Worm (Caenorhabditis elegans) whole organism, mixed stage, embryonic: ENCODE data around the gene snrp-3.

Experiments
- M03D4.4 ChIP-seq: sonication (generic microtip); optimal IDR thresholded peaks from 2 replicates; lab custom pipeline; 2017; ENCODE audit warnings: mild to moderate bottlenecking, missing genetic modification characterization, missing compliant biosample characterization
- bed-3 ChIP-seq: fragments of 200-800 bp; sonication (Bioruptor generic); optimal IDR thresholded peaks from 3 replicates; lab custom pipeline; 2018; ENCODE audit warnings: mild to moderate bottlenecking, missing genetic modification characterization, moderate library complexity, missing compliant biosample characterization
- blmp-1 ChIP-seq: fragments of 150-350 bp; optimal IDR thresholded peaks from 2 replicates; lab custom pipeline; 2014; ENCODE audit warnings: missing biosample characterization, missing genetic modification characterization
- ceh-39 ChIP-seq: fragments of 150-350 bp; optimal IDR thresholded peaks from 2 replicates; lab custom pipeline; 2014; ENCODE audit warnings: missing biosample characterization, missing genetic modification characterization
- ceh-43 ChIP-seq: fragments of 200-800 bp; sonication (Bioruptor generic); optimal IDR thresholded peaks from 2 replicates; lab custom pipeline; 2018; ENCODE audit warnings: mild to moderate bottlenecking, missing genetic modification characterization, moderate library complexity, missing compliant biosample characterization
- ceh-83 ChIP-seq: fragments of 200-800 bp; sonication (Bioruptor generic); optimal IDR thresholded peaks from 2 replicates; lab custom pipeline; 2018; ENCODE audit warnings: mild to moderate bottlenecking, missing genetic modification characterization, missing compliant biosample characterization
- ces-1 ChIP-seq: fragments of 150-350 bp; optimal IDR thresholded peaks from 2 replicates; lab custom pipeline; 2014; ENCODE audit warnings: missing biosample characterization, missing genetic modification reagents, missing genetic modification characterization
- cnd-1 ChIP-seq: fragments of 200-800 bp; sonication (Bioruptor generic); optimal IDR thresholded peaks from 2 replicates; lab custom pipeline; 2018; ENCODE audit warnings: mild to moderate bottlenecking, missing genetic modification characterization, missing compliant biosample characterization
- drap-1 ChIP-seq: fragments of 200-800 bp; sonication (Bioruptor generic); optimal IDR thresholded peaks from 3 replicates; lab custom pipeline; 2018; ENCODE audit warnings: mild to moderate bottlenecking, missing genetic modification characterization, missing compliant biosample characterization
- elt-1 ChIP-seq: sonication (generic microtip); optimal IDR thresholded peaks from 2 replicates; lab custom pipeline; 2017; ENCODE audit warnings: missing genetic modification characterization, mild to moderate bottlenecking, missing compliant biosample characterization, antibody characterized with exemption, moderate library complexity, borderline replicate concordance; ENCODE audit not compliant: insufficient read depth
- elt-3 ChIP-seq: fragments of 150-350 bp; optimal IDR thresholded peaks from 2 replicates; lab custom pipeline; 2014; ENCODE audit warnings: missing biosample characterization, missing genetic modification characterization
- flh-1 ChIP-seq: fragments of 200-800 bp; sonication (Bioruptor generic); optimal IDR thresholded peaks from 2 replicates; lab custom pipeline; 2018; ENCODE audit warnings: mild to moderate bottlenecking, missing genetic modification characterization, moderate library complexity, missing compliant biosample characterization
- ham-2 ChIP-seq: fragments of 200-800 bp; sonication (Bioruptor generic); optimal IDR thresholded peaks from 2 replicates; lab custom pipeline; 2018; ENCODE audit warnings: mild to moderate bottlenecking, missing genetic modification characterization, missing compliant biosample characterization
- hlh-1 ChIP-seq: fragments of 150-350 bp; optimal IDR thresholded peaks from 2 replicates; lab custom pipeline; 2014; ENCODE audit warnings: missing biosample characterization, missing genetic modification reagents, missing genetic modification characterization
- lin-13 ChIP-seq: fragments of 150-350 bp; optimal IDR thresholded peaks from 2 replicates; lab custom pipeline; 2014; ENCODE audit warnings: missing biosample characterization, missing genetic modification characterization
- lin-32 ChIP-seq: fragments of 200-800 bp; sonication (Bioruptor generic); optimal IDR thresholded peaks from 2 replicates; lab custom pipeline; 2018; ENCODE audit warnings: mild to moderate bottlenecking, missing genetic modification characterization, missing compliant biosample characterization
- lsy-2 ChIP-seq: fragments of 150-350 bp; optimal IDR thresholded peaks from 2 replicates; lab custom pipeline; 2014; ENCODE audit warnings: missing biosample characterization, missing genetic modification characterization
- mab-5 ChIP-seq: fragments of 150-350 bp; optimal IDR thresholded peaks from 2 replicates; lab custom pipeline; 2014; ENCODE audit warnings: missing biosample characterization, missing genetic modification characterization
- mep-1 ChIP-seq: fragments of 150-350 bp; optimal IDR thresholded peaks from 2 replicates; lab custom pipeline; 2017; ENCODE audit warnings: missing biosample characterization, missing genetic modification reagents, missing genetic modification characterization, inconsistent platforms
- nhr-12 ChIP-seq: fragments of 150-350 bp; optimal IDR thresholded peaks from 2 replicates; lab custom pipeline; 2014; ENCODE audit warnings: missing biosample characterization, missing genetic modification characterization
- nhr-237 ChIP-seq: fragments of 150-350 bp; optimal IDR thresholded peaks from 2 replicates; lab custom pipeline; 2014; ENCODE audit warnings: missing biosample characterization, missing genetic modification characterization
- nhr-28 ChIP-seq: fragments of 150-350 bp; optimal IDR thresholded peaks from 2 replicates; lab custom pipeline; 2014; ENCODE audit warnings: missing biosample characterization, missing genetic modification characterization
- nhr-76 ChIP-seq: sonication (generic microtip); optimal IDR thresholded peaks from 2 replicates; lab custom pipeline; 2017; ENCODE audit warnings: missing biosample characterization, missing genetic modification characterization
- pha-4 ChIP-seq: fragments of 150-350 bp; optimal IDR thresholded peaks from 2 replicates; lab custom pipeline; 2018; ENCODE audit warnings: missing biosample characterization, missing genetic modification reagents, missing genetic modification characterization
- sem-2 ChIP-seq: fragments of 200-800 bp; sonication (Bioruptor generic); optimal IDR thresholded peaks from 2 replicates; lab custom pipeline; 2018; ENCODE audit warnings: mild to moderate bottlenecking, missing genetic modification characterization, missing compliant biosample characterization
- sptf-1 ChIP-seq: sonication (generic microtip); optimal IDR thresholded peaks from 2 replicates; lab custom pipeline; 2017; ENCODE audit warnings: mild to moderate bottlenecking, missing genetic modification characterization, moderate library complexity, missing compliant biosample characterization
- tbx-8 ChIP-seq: fragments of 200-800 bp; sonication (Bioruptor generic); optimal IDR thresholded peaks from 2 replicates; lab custom pipeline; 2018; ENCODE audit warnings: mild to moderate bottlenecking, missing genetic modification characterization, moderate library complexity, missing compliant biosample characterization
- unc-120 ChIP-seq: sonication (generic microtip); optimal IDR thresholded peaks from 2 replicates; lab custom pipeline; 2017; ENCODE audit warnings: missing genetic modification characterization, missing compliant biosample characterization; ENCODE audit not compliant: poor library complexity, severe bottlenecking
- unc-39 ChIP-seq: fragments of 150-350 bp; optimal IDR thresholded peaks from 2 replicates; lab custom pipeline; 2014; ENCODE audit warnings: missing biosample characterization, missing genetic modification characterization
- unc-62 ChIP-seq: fragments of 150-350 bp; optimal IDR thresholded peaks from 2 replicates; lab custom pipeline; 2014; ENCODE audit warnings: missing biosample characterization, missing genetic modification reagents, missing genetic modification characterization
- zip-8 ChIP-seq: fragments of 150-350 bp; optimal IDR thresholded peaks from 2 replicates; lab custom pipeline; 2014; ENCODE audit warnings: missing biosample characterization, missing genetic modification characterization
- ztf-11 ChIP-seq: fragments of 150-350 bp; optimal IDR thresholded peaks from 2 replicates; lab custom pipeline; 2014; ENCODE audit warnings: missing biosample characterization, missing genetic modification characterization

Gene snrp-3

DNA sequence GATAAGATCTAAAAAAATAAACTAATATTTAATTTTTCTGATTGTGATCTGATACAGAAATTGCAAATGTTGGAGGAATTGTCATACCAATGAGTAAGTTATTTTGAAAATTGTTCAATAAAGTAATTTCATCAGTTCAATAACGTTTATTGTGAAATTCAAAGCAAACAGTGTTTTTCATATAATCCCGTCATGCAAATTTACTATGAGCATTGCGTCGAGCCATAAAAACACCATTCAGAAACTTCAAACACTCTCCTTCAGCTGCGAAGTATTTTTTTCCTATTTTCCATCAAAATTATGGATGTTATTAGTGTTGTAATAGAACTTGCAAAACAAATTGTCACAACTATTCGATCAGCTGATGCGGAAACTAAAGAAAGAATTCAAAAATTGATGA lies 35.8 kb downstream of the snrp-3 start, which contains the start of gene C49C8.8:
TSS of gene C49C8.8 (plus strand) at position 301 of the 400 bp plus-strand sequence.
- TF ChIP-seq ceh-39 (tag; lab: Kevin White, UChicago), result no peak
- no peak for TF ChIP-seq cnd-1 (tag; lab: Kevin White, UChicago)
- TF ChIP-seq nhr-12 (tag; lab: Kevin White, UChicago), result no peak
- no peak for TF ChIP-seq hlh-1
- no peak for TF ChIP-seq pha-4 (tag; lab: Kevin White, UChicago)
- no peak for TF ChIP-seq unc-120 (tag; lab: Kevin White, UChicago)

- TF ChIP-seq ces-1 (GFP tag; lab: Kevin White, UChicago) (no peak), pha-4 (tag; lab: Kevin White, UChicago) (no peak), ham-2 (GFP tag; lab: Kevin White, UChicago) (no peak), ceh-39 (tag; lab: Kevin White, UChicago) (no peak), ztf-11 (tag; lab: Kevin White, UChicago) (no peak), lin-32 (no peak), tbx-8 (GFP tag; lab: Kevin White, UChicago) (no peak), elt-3 (tag; lab: Kevin White, UChicago) (no peak), unc-39 (tag; lab: Kevin White, UChicago) (no peak), nhr-237 (no peak), cnd-1 (tag; lab: Kevin White, UChicago) (no peak), hlh-1 (no peak), zip-8 (no peak), sptf-1 (tag; lab: Kevin White, UChicago) (no peak), flh-1 (GFP tag; lab: Kevin White, UChicago) (no peak), elt-1 (tag; lab: Kevin White, UChicago) (no peak), lsy-2 (tag; lab: Kevin White, UChicago) (no peak), nhr-76 (tag; lab: Kevin White, UChicago) (no peak), nhr-28 (tag; lab: Kevin White, UChicago) (no peak)
Observed at ce11 chrIV:8650696-8651095, 36.9 kb downstream of the snrp-3 start, which contains the start of gene C49C8.2. TSS of gene C49C8.2 (plus strand) at chrIV:8651088.

DNA sequence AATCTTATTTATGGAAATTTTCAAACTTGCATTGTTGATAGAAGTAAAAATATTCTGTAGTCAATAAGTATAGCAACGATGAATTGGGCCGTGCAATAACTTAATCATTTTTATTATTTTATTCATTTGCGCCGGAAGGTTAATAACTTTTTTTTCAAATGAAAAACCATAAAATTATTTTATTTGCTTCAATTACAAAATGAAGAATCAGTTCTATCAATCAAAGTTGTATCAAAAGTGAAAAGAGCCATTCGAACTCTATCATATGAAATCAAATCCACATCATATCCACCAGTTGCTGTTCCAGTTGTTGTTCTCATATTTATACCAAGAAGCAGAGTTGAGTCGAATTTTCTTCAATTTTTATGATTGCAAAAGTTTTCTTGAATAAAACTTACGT lies 39.1 kb downstream of the snrp-3 start, which contains the start of gene cyp-33E1:
TSS of gene cyp-33E1 (minus strand) at position 101 of the 400 bp plus-strand sequence.
- no peak for TF ChIP-seq ceh-43 (GFP tag; lab: Kevin White, UChicago)
- TF ChIP-seq unc-120 (tag; lab: Kevin White, UChicago), result no peak
- TF ChIP-seq sem-2 (GFP tag; lab: Kevin White, UChicago), result no peak
- TF ChIP-seq elt-1 (tag; lab: Kevin White, UChicago), result no peak
- no peak for TF ChIP-seq M03D4.4
- TF ChIP-seq lin-32, result no peak
- TF ChIP-seq tbx-8 (GFP tag; lab: Kevin White, UChicago), result no peak
- no peak for TF ChIP-seq ceh-39 (tag; lab: Kevin White, UChicago)
- no peak for TF ChIP-seq nhr-12 (tag; lab: Kevin White, UChicago)
- no peak for TF ChIP-seq ztf-11 (tag; lab: Kevin White, UChicago)
- no peak for TF ChIP-seq unc-39 (tag; lab: Kevin White, UChicago)
- TF ChIP-seq blmp-1 (tag; lab: Kevin White, UChicago), result no peak
- TF ChIP-seq nhr-28 (tag; lab: Kevin White, UChicago), result no peak
- no peak for TF ChIP-seq hlh-1
- TF ChIP-seq bed-3, result no peak
- no peak for TF ChIP-seq mep-1 (tag; lab: Kevin White, UChicago)

DNA sequence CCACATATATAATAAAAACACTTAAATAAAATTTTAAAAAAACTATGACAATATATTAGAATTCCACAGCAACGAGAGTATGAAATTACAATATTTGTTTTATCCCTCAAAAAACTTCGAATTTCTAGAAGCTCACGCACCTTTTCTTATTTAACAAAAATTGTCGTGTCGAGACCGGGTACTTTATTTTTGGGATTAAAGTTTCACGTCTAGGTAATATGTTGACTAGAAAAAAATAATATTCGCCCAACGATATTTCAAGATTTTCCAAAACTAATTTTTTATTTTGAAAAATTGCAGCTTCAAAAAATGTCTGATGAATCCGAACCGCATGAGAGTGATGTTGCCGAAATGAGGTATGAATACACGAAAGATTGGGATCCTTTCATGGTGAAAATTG lies 43.2 kb downstream of the snrp-3 start, which contains the start of gene C49C8.3:
TSS of gene C49C8.3 (plus strand) at position 301 of the 400 bp plus-strand sequence.
- TF ChIP-seq mab-5 (no peak), flh-1 (GFP tag; lab: Kevin White, UChicago) (no peak), ceh-83 (no peak), nhr-237 (no peak), unc-62 (GFP tag; lab: Kevin White, UChicago) (no peak), drap-1 (GFP tag; lab: Kevin White, UChicago) (no peak), mep-1 (tag; lab: Kevin White, UChicago) (no peak), lsy-2 (tag; lab: Kevin White, UChicago) (no peak), ztf-11 (tag; lab: Kevin White, UChicago) (no peak), lin-13 (tag; lab: Kevin White, UChicago) (no peak)
